Fruit fly (Drosophila melanogaster) whole organism, embryonic: ENCODE results near the gene CG11294.

Source experiments
- ATbp ChIP-seq: fragments of 200-800 bp; sonication (Bioruptor generic); optimal IDR thresholded peaks from 2 replicates; lab custom pipeline; 2017; ENCODE audit warnings: missing biosample characterization, mild to moderate bottlenecking, missing genetic modification characterization, missing genetic modification reagents
- Bteb2 ChIP-seq: fragments of 200-800 bp; sonication (Bioruptor generic); optimal IDR thresholded peaks from 2 replicates; lab custom pipeline; 2016; ENCODE audit warnings: missing biosample characterization, missing genetic modification characterization
- CG10431 ChIP-seq: fragments of 200-800 bp; sonication (Bioruptor generic); optimal IDR thresholded peaks from 3 replicates; lab custom pipeline; 2018; ENCODE audit warnings: missing biosample characterization, mild to moderate bottlenecking, missing genetic modification characterization
- CG10654 ChIP-seq: fragments of 200-800 bp; sonication (Bioruptor generic); optimal IDR thresholded peaks from 2 replicates; lab custom pipeline; 2016; ENCODE audit warnings: missing biosample characterization, missing genetic modification characterization
- CG13287 ChIP-seq: fragments of 200-800 bp; sonication (Bioruptor generic); IDR thresholded peaks from 2 replicates; pipeline ENCODE4 v1.3.6; 2022; ENCODE audit warnings: missing biosample characterization, missing genetic modification characterization; ENCODE audit not compliant: partially characterized antibody
- CG14014 ChIP-seq: fragments of 200-800 bp; sonication (Bioruptor generic); IDR thresholded peaks from 2 replicates; pipeline ENCODE4 v1.3.6; 2022; ENCODE audit warnings: missing biosample characterization, missing genetic modification characterization
- CG15269 ChIP-seq: fragments of 200-800 bp; sonication (Bioruptor generic); optimal IDR thresholded peaks from 2 replicates; lab custom pipeline; 2018; ENCODE audit warnings: missing biosample characterization, mild to moderate bottlenecking, missing genetic modification characterization, moderate library complexity
- CG32772 ChIP-seq: fragments of 200-800 bp; sonication (Bioruptor generic); IDR thresholded peaks from 2 replicates; pipeline ENCODE4 v1.3.6; 2022; ENCODE audit warnings: missing biosample characterization, missing genetic modification characterization
- CG42726 ChIP-seq: fragments of 200-800 bp; sonication (Bioruptor generic); IDR thresholded peaks from 2 replicates; pipeline ENCODE4 v1.3.6; 2022; ENCODE audit warnings: missing biosample characterization, missing genetic modification characterization; ENCODE audit not compliant: partially characterized antibody
- CG4424 ChIP-seq: fragments of 200-800 bp; sonication (Bioruptor generic); optimal IDR thresholded peaks from 3 replicates; lab custom pipeline; 2016; ENCODE audit warnings: missing biosample characterization, missing genetic modification characterization
- CG6765 ChIP-seq: fragments of 200-800 bp; sonication (Bioruptor generic); optimal IDR thresholded peaks from 3 replicates; lab custom pipeline; 2017; ENCODE audit warnings: missing biosample characterization, mild to moderate bottlenecking, missing genetic modification characterization
- CG7745 ChIP-seq: fragments of 200-800 bp; sonication (Bioruptor generic); optimal IDR thresholded peaks from 2 replicates; lab custom pipeline; 2018; ENCODE audit warnings: missing biosample characterization, mild to moderate bottlenecking, missing genetic modification characterization, moderate library complexity
- CG7786 ChIP-seq: fragments of 200-800 bp; sonication (Bioruptor generic); optimal IDR thresholded peaks from 2 replicates; lab custom pipeline; 2016; ENCODE audit warnings: missing biosample characterization, missing genetic modification characterization
- CG7987 ChIP-seq: fragments of 200-800 bp; sonication (Bioruptor generic); optimal IDR thresholded peaks from 2 replicates; lab custom pipeline; 2018; ENCODE audit warnings: missing biosample characterization, mild to moderate bottlenecking, missing genetic modification characterization, moderate library complexity
- CG8478 ChIP-seq: fragments of >200 bp; optimal IDR thresholded peaks from 2 replicates; lab custom pipeline; 2018
- CG9609 ChIP-seq: fragments of 200-800 bp; sonication (Bioruptor generic); optimal IDR thresholded peaks from 3 replicates; lab custom pipeline; 2016; ENCODE audit warnings: missing biosample characterization, missing genetic modification characterization
- CTCF ChIP-seq: fragments of 200-800 bp; sonication (Bioruptor generic); optimal IDR thresholded peaks from 2 replicates; lab custom pipeline; 2017; ENCODE audit warnings: missing biosample characterization, mild to moderate bottlenecking, missing genetic modification characterization, moderate library complexity
- D19B ChIP-seq: fragments of 200-800 bp; sonication (Bioruptor generic); optimal IDR thresholded peaks from 2 replicates; lab custom pipeline; 2017; ENCODE audit warnings: missing biosample characterization, mild to moderate bottlenecking, missing genetic modification characterization
- ERR ChIP-seq: fragments of 200-800 bp; sonication (Bioruptor generic); optimal IDR thresholded peaks from 2 replicates; lab custom pipeline; 2016; ENCODE audit warnings: missing biosample characterization, missing genetic modification characterization
- Hey ChIP-seq: fragments of 200-800 bp; sonication (Bioruptor generic); optimal IDR thresholded peaks from 3 replicates; lab custom pipeline; 2018; ENCODE audit warnings: missing biosample characterization, mild to moderate bottlenecking, missing genetic modification characterization
- Hmx ChIP-seq: fragments of 200-800 bp; sonication (Bioruptor generic); optimal IDR thresholded peaks from 2 replicates; lab custom pipeline; 2016; ENCODE audit warnings: missing biosample characterization, missing genetic modification characterization
- Hr78 ChIP-seq, 2 experiments: fragments of 200-800 bp in 1 of 2; fragments of >200 bp in 1 of 2; sonication (Bioruptor generic) in 1 of 2; optimal IDR thresholded peaks; 2 replicates each; lab custom pipeline; 2017 to 2019; ENCODE audit warnings: missing biosample characterization in 2 of 2, missing genetic modification characterization in 2 of 2, mild to moderate bottlenecking in 1 of 2, moderate library complexity in 1 of 2
- Jarid2 ChIP-seq: fragments of 200-800 bp; sonication (Bioruptor generic); optimal IDR thresholded peaks from 3 replicates; lab custom pipeline; 2017; ENCODE audit warnings: mild to moderate bottlenecking, missing biosample characterization, missing genetic modification reagents, missing genetic modification characterization
- MESR4 ChIP-seq: fragments of 200-800 bp; sonication (Bioruptor generic); optimal IDR thresholded peaks from 2 replicates; lab custom pipeline; 2018; ENCODE audit warnings: missing biosample characterization, mild to moderate bottlenecking, missing genetic modification characterization, moderate library complexity
- Oaz ChIP-seq: fragments of 200-800 bp; sonication (Bioruptor generic); IDR thresholded peaks from 2 replicates; pipeline ENCODE4 v1.3.6; 2022; ENCODE audit warnings: missing biosample characterization, missing genetic modification characterization
- Usf ChIP-seq: fragments of 200-800 bp; sonication (Bioruptor generic); optimal IDR thresholded peaks from 2 replicates; lab custom pipeline; 2017; ENCODE audit warnings: missing genotype, missing biosample characterization, missing genetic modification characterization
- Xrp1 ChIP-seq: fragments of 200-800 bp; sonication (Bioruptor generic); IDR thresholded peaks from 2 replicates; pipeline ENCODE4 v1.3.6; 2022; ENCODE audit warnings: missing biosample characterization, missing genetic modification characterization
- aop ChIP-seq: fragments of 200-800 bp; sonication (Bioruptor generic); IDR thresholded peaks from 2 replicates; pipeline ENCODE4 v1.3.6; 2022; ENCODE audit warnings: missing biosample characterization, missing genetic modification characterization
- ara ChIP-seq: fragments of 200-800 bp; sonication (Bioruptor generic); IDR thresholded peaks from 2 replicates; pipeline ENCODE4 v1.3.6; 2022; ENCODE audit warnings: missing biosample characterization, missing genetic modification characterization
- ase ChIP-seq: fragments of 200-800 bp; sonication (Bioruptor generic); IDR thresholded peaks from 3 replicates; pipeline ENCODE4 v1.3.6; 2022; ENCODE audit warnings: missing biosample characterization, missing genetic modification characterization
- br ChIP-seq: fragments of >200 bp; optimal IDR thresholded peaks from 2 replicates; lab custom pipeline; 2017
- bsh ChIP-seq, 2 experiments: fragments of 200-800 bp; sonication (Bioruptor generic); optimal IDR thresholded peaks; 2 replicates each; lab custom pipeline; 2017 to 2018; ENCODE audit warnings: mild to moderate bottlenecking in 2 of 2, missing biosample characterization in 2 of 2, missing genetic modification characterization in 2 of 2, moderate library complexity in 1 of 2
- cg ChIP-seq: fragments of 200-800 bp; sonication (Bioruptor generic); optimal IDR thresholded peaks from 3 replicates; lab custom pipeline; 2019; ENCODE audit warnings: missing biosample characterization, mild to moderate bottlenecking, missing genetic modification characterization, moderate library complexity
- dysf ChIP-seq: fragments of 200-800 bp; sonication (Bioruptor generic); IDR thresholded peaks from 3 replicates; pipeline ENCODE4 v1.3.6; 2022; ENCODE audit warnings: missing biosample characterization, missing genetic modification characterization
- fru ChIP-seq: fragments of >200 bp; optimal IDR thresholded peaks from 2 replicates; lab custom pipeline; 2017
- grau ChIP-seq: fragments of 200-800 bp; optimal IDR thresholded peaks from 3 replicates; lab custom pipeline; 2019; ENCODE audit warnings: missing biosample characterization, mild to moderate bottlenecking, missing genetic modification characterization, moderate library complexity
- hkb ChIP-seq, 2 experiments: fragments of 200-800 bp in 1 of 2; fragments of >200 bp in 1 of 2; sonication (Bioruptor generic) in 1 of 2; IDR thresholded peaks in 1 of 2; optimal IDR thresholded peaks in 1 of 2; 2 replicates each; pipeline versions ENCODE4 v1.3.6 to Lab custom; 2017 to 2022; ENCODE audit warnings: missing biosample characterization in 1 of 2, missing genetic modification characterization in 1 of 2
- jigr1 ChIP-seq: fragments of 200-800 bp; sonication (Bioruptor generic); IDR thresholded peaks from 3 replicates; pipeline ENCODE4 v1.3.6; 2022; ENCODE audit warnings: missing biosample characterization, missing genetic modification characterization
- jing ChIP-seq: fragments of 200-800 bp; sonication (Bioruptor generic); optimal IDR thresholded peaks from 2 replicates; lab custom pipeline; 2018; ENCODE audit warnings: missing biosample characterization, mild to moderate bottlenecking, missing genetic modification characterization
- luna ChIP-seq: fragments of 200-800 bp; sonication (Bioruptor generic); optimal IDR thresholded peaks from 2 replicates; lab custom pipeline; 2016; ENCODE audit warnings: missing biosample characterization, missing genetic modification characterization
- mld ChIP-seq: fragments of 200-800 bp; sonication (Bioruptor generic); IDR thresholded peaks from 3 replicates; pipeline ENCODE4 v1.3.6; 2022; ENCODE audit warnings: missing biosample characterization, missing genetic modification characterization; ENCODE audit not compliant: partially characterized antibody
- nerfin-2 ChIP-seq: fragments of 200-800 bp; sonication (Bioruptor generic); IDR thresholded peaks from 2 replicates; pipeline ENCODE4 v1.3.6; 2022; ENCODE audit warnings: missing biosample characterization, missing genetic modification characterization; ENCODE audit not compliant: partially characterized antibody
- oc ChIP-seq: fragments of 200-800 bp; sonication (Bioruptor generic); optimal IDR thresholded peaks from 2 replicates; lab custom pipeline; 2018; ENCODE audit warnings: missing biosample characterization, mild to moderate bottlenecking, missing genetic modification characterization, moderate library complexity
- otp ChIP-seq: fragments of 200-800 bp; sonication (Bioruptor generic); IDR thresholded peaks from 3 replicates; pipeline ENCODE4, ENCODE4 v1.3.6; 2022; ENCODE audit warnings: missing biosample characterization, missing genetic modification characterization
- pnt ChIP-seq: fragments of 200-800 bp; sonication (Bioruptor generic); optimal IDR thresholded peaks from 3 replicates; lab custom pipeline; 2016; ENCODE audit warnings: missing biosample characterization, missing genetic modification characterization
- pros ChIP-seq: fragments of 200-800 bp; sonication (Bioruptor generic); optimal IDR thresholded peaks from 3 replicates; lab custom pipeline; 2019; ENCODE audit warnings: missing biosample characterization, mild to moderate bottlenecking, missing genetic modification characterization, moderate library complexity
- repo ChIP-seq: fragments of 200-800 bp; sonication (Bioruptor generic); optimal IDR thresholded peaks from 2 replicates; lab custom pipeline; 2016; ENCODE audit warnings: missing biosample characterization, missing genetic modification characterization
- slou ChIP-seq: fragments of 200-800 bp; sonication (Bioruptor generic); optimal IDR thresholded peaks from 3 replicates; lab custom pipeline; 2016; ENCODE audit warnings: missing biosample characterization, missing genetic modification characterization
- tll ChIP-seq, 2 experiments: fragments of 200-800 bp in 1 of 2; fragments of >200 bp in 1 of 2; sonication (Bioruptor generic) in 1 of 2; optimal IDR thresholded peaks; 2 replicates each; lab custom pipeline; 2017 to 2019; ENCODE audit warnings: missing biosample characterization in 2 of 2, missing genetic modification characterization in 2 of 2, mild to moderate bottlenecking in 1 of 2, moderate library complexity in 1 of 2
- wdn ChIP-seq: fragments of 200-800 bp; sonication (Bioruptor generic); IDR thresholded peaks from 2 replicates; pipeline ENCODE4 v1.3.6; 2022; ENCODE audit warnings: missing biosample characterization, missing genetic modification characterization
- zen ChIP-seq: fragments of 200-800 bp; sonication (Bioruptor generic); optimal IDR thresholded peaks from 3 replicates; lab custom pipeline; 2018; ENCODE audit warnings: missing biosample characterization, mild to moderate bottlenecking, missing genetic modification characterization, moderate library complexity
- zfh1 ChIP-seq: fragments of 200-800 bp; sonication (Bioruptor generic); IDR thresholded peaks from 3 replicates; pipeline ENCODE4 v1.3.6; 2022; ENCODE audit warnings: missing biosample characterization, missing genetic modification characterization

Gene CG11294

dm6 chrX:8720213-8720612, 26.8 kb upstream of the CG11294 start, which contains the start of gene CG1789 (continued):
- TF ChIP-seq br (lab: Kevin White, UChicago) (no peak), oc (tag; lab: Kevin White, UChicago) (no peak), MESR4 (GFP tag; lab: Kevin White, UChicago) (peak; percentile 12), CG14014 (no peak), tll (GFP tag; optimal IDR thresholded peaks at IDR 0.05; lab: Kevin White, UChicago) (peak in 1 of 2 experiments; percentile 11), CG6765 (GFP tag; lab: Kevin White, UChicago) (no peak), Hr78 (GFP tag; optimal IDR thresholded peaks at IDR 0.05; lab: Kevin White, UChicago) (no peak), pros (no peak), jigr1 (no peak), ara (GFP tag; lab: Robert Waterston, UW) (0 out of 2 replicates have a peak, but pooled peaks have one; percentile 17), CG42726 (GFP tag; lab: Robert Waterston, UW) (peak; percentile 72; the same call in 1 of the 2 replicates), ase (GFP tag; lab: Robert Waterston, UW) (no peak), CG7987 (GFP tag; lab: Kevin White, UChicago) (no peak), CG13287 (GFP tag; lab: Robert Waterston, UW) (peak; percentile 96), D19B (GFP tag; lab: Kevin White, UChicago) (no peak), Xrp1 (GFP tag; lab: Robert Waterston, UW) (peak; percentile 30; the same call in 1 of the 2 replicates), nerfin-2 (GFP tag; lab: Robert Waterston, UW) (peak; percentile 72), repo (GFP tag; lab: Kevin White, UChicago) (no peak), zfh1 (GFP tag; lab: Robert Waterston, UW) (no peak), fru (lab: Kevin White, UChicago) (no peak), slou (no peak), CG10654 (no peak), mld (GFP tag; lab: Robert Waterston, UW) (peak; percentile 69; the same call in 1 of the 3 replicates), cg (GFP tag; lab: Kevin White, UChicago) (no peak), CG32772 (GFP tag; lab: Robert Waterston, UW) (no peak), CG7745 (no peak), grau (tag; lab: Kevin White, UChicago) (peak; percentile 30), ERR (GFP tag; lab: Kevin White, UChicago) (no peak), Hmx (no peak), Oaz (GFP tag; lab: Robert Waterston, UW) (no peak), Usf (GFP tag; lab: Kevin White, UChicago) (no peak), CG10431 (no peak), Bteb2 (GFP tag; lab: Kevin White, UChicago) (no peak), luna (GFP tag; lab: Kevin White, UChicago) (no peak), ATbp (no peak), dysf (GFP tag; lab: Robert Waterston, UW) (0 out of 3 replicates have a peak, but pooled peaks have one; percentile 30), CTCF (GFP tag; lab: Kevin White, UChicago) (no peak), jing (GFP tag; lab: Kevin White, UChicago) (no peak), wdn (GFP tag; lab: Robert Waterston, UW) (no peak), CG15269 (no peak), CG9609 (GFP tag; lab: Kevin White, UChicago) (no peak), aop (GFP tag; lab: Robert Waterston, UW) (no peak), hkb (optimal IDR thresholded peaks at IDR 0.05; lab: Kevin White, UChicago) (no peak), hkb (GFP tag; IDR thresholded peaks at IDR 0.05; lab: Robert Waterston, UW) (no peak), otp (GFP tag; lab: Robert Waterston, UW) (no peak), CG7786 (GFP tag; lab: Kevin White, UChicago) (no peak), CG4424 (no peak), pnt (no peak), Hey (no peak), CG8478 (lab: Kevin White, UChicago) (no peak), bsh (GFP tag; optimal IDR thresholded peaks at IDR 0.05; lab: Kevin White, UChicago) (no peak), Jarid2 (GFP tag; lab: Kevin White, UChicago) (no peak), zen (tag; lab: Kevin White, UChicago) (no peak)
